Fruit fly (Drosophila melanogaster) whole organism, embryonic: ENCODE results near the gene GC.

ENCODE experiments used
- CG10565 ChIP-seq: fragments of 200-800 bp; sonication (Bioruptor generic); optimal IDR thresholded peaks from 3 replicates; lab custom pipeline; 2016; ENCODE audit warnings: missing biosample characterization, mild to moderate bottlenecking, missing genetic modification characterization
- CG11723 ChIP-seq: fragments of 200-800 bp; sonication (Bioruptor generic); optimal IDR thresholded peaks from 2 replicates; lab custom pipeline; 2017; ENCODE audit warnings: missing biosample characterization, mild to moderate bottlenecking, missing genetic modification characterization
- CG1233 ChIP-seq: fragments of 200-800 bp; sonication (Bioruptor generic); optimal IDR thresholded peaks from 4 replicates; lab custom pipeline; 2018; ENCODE audit warnings: missing biosample characterization, mild to moderate bottlenecking, missing genetic modification characterization
- CG14014 ChIP-seq: fragments of 200-800 bp; sonication (Bioruptor generic); IDR thresholded peaks from 2 replicates; pipeline ENCODE4 v1.3.6; 2022; ENCODE audit warnings: missing biosample characterization, missing genetic modification characterization
- CG15479 ChIP-seq: fragments of 200-800 bp; sonication (Bioruptor generic); optimal IDR thresholded peaks from 3 replicates; lab custom pipeline; 2019; ENCODE audit warnings: missing biosample characterization, mild to moderate bottlenecking, missing genetic modification characterization, moderate library complexity
- CG17361 ChIP-seq: fragments of 200-800 bp; sonication (Bioruptor generic); IDR thresholded peaks from 3 replicates; pipeline ENCODE4 v1.3.6; 2022; ENCODE audit warnings: missing biosample characterization, missing genetic modification characterization
- CG17612 ChIP-seq: fragments of 200-800 bp; sonication (Bioruptor generic); IDR thresholded peaks from 2 replicates; pipeline ENCODE4 v1.3.6; 2022; ENCODE audit warnings: missing biosample characterization, missing genetic modification characterization
- CG17829 ChIP-seq: fragments of 200-800 bp; optimal IDR thresholded peaks from 2 replicates; lab custom pipeline; 2019; ENCODE audit warnings: missing biosample characterization, mild to moderate bottlenecking, missing genetic modification characterization, moderate library complexity
- CG18262 ChIP-seq: fragments of 200-800 bp; optimal IDR thresholded peaks from 3 replicates; lab custom pipeline; 2019; ENCODE audit warnings: missing biosample characterization, mild to moderate bottlenecking, missing genetic modification characterization, moderate library complexity
- CG18599 ChIP-seq: fragments of 200-800 bp; sonication (Bioruptor generic); optimal IDR thresholded peaks from 3 replicates; lab custom pipeline; 2017; ENCODE audit warnings: missing biosample characterization, missing genetic modification characterization, mild to moderate bottlenecking, moderate library complexity, missing genetic modification reagents
- CG4328 ChIP-seq: fragments of 200-800 bp; sonication (Bioruptor generic); optimal IDR thresholded peaks from 3 replicates; lab custom pipeline; 2017; ENCODE audit warnings: missing biosample characterization, missing genetic modification reagents, missing genetic modification characterization
- CG4730 ChIP-seq: fragments of 200-800 bp; sonication (Bioruptor generic); IDR thresholded peaks from 2 replicates; pipeline ENCODE4 v1.3.6; 2022; ENCODE audit warnings: missing biosample characterization, missing genetic modification characterization
- CG4854 ChIP-seq: fragments of 200-800 bp; sonication (Bioruptor generic); optimal IDR thresholded peaks from 2 replicates; lab custom pipeline; 2016; ENCODE audit warnings: missing biosample characterization, missing genetic modification characterization, inconsistent platforms
- CG6254 ChIP-seq: fragments of 200-800 bp; sonication (Bioruptor generic); optimal IDR thresholded peaks from 3 replicates; lab custom pipeline; 2017; ENCODE audit warnings: mild to moderate bottlenecking, missing biosample characterization, missing genetic modification reagents, missing genetic modification characterization
- CG6813 ChIP-seq: fragments of 200-800 bp; sonication (Bioruptor generic); optimal IDR thresholded peaks from 2 replicates; lab custom pipeline; 2017; ENCODE audit warnings: missing biosample characterization, missing genetic modification characterization, mild to moderate bottlenecking, moderate library complexity, missing genetic modification reagents
- CG7271 ChIP-seq: fragments of 200-800 bp; sonication (Bioruptor generic); optimal IDR thresholded peaks from 2 replicates; lab custom pipeline; 2018; ENCODE audit warnings: missing biosample characterization, mild to moderate bottlenecking, missing genetic modification characterization, moderate library complexity
- CG8924 ChIP-seq: fragments of 200-800 bp; optimal IDR thresholded peaks from 3 replicates; lab custom pipeline; 2019; ENCODE audit warnings: missing biosample characterization, mild to moderate bottlenecking, missing genetic modification characterization, moderate library complexity
- CG9437 ChIP-seq: fragments of 200-800 bp; sonication (Bioruptor generic); optimal IDR thresholded peaks from 2 replicates; lab custom pipeline; 2018; ENCODE audit warnings: missing biosample characterization, mild to moderate bottlenecking, missing genetic modification characterization
- CG9932 ChIP-seq: fragments of 200-800 bp; sonication (Bioruptor generic); IDR thresholded peaks from 2 replicates; pipeline ENCODE4 v1.3.6; 2022; ENCODE audit warnings: missing biosample characterization, missing genetic modification characterization
- Camta ChIP-seq: fragments of 200-800 bp; sonication (Bioruptor generic); optimal IDR thresholded peaks from 2 replicates; lab custom pipeline; 2016; ENCODE audit warnings: missing biosample characterization, missing genetic modification characterization
- Dp ChIP-seq: fragments of 200-800 bp; sonication (Bioruptor generic); optimal IDR thresholded peaks from 2 replicates; lab custom pipeline; 2018; ENCODE audit warnings: missing biosample characterization, mild to moderate bottlenecking, missing genetic modification characterization, moderate library complexity
- Drgx ChIP-seq: fragments of 200-800 bp; sonication (Bioruptor generic); IDR thresholded peaks from 2 replicates; pipeline ENCODE4 v1.3.6; 2022; ENCODE audit warnings: missing biosample characterization, missing genetic modification characterization
- E2f2 ChIP-seq: fragments of 200-800 bp; sonication (Bioruptor generic); IDR thresholded peaks from 2 replicates; pipeline ENCODE4 v1.3.6; 2022; ENCODE audit warnings: missing biosample characterization, missing genetic modification characterization
- Ets65A ChIP-seq: fragments of 200-800 bp; sonication (Bioruptor generic); peaks from one replicate; lab custom pipeline; 2016; ENCODE audit warnings: missing biosample characterization, missing genetic modification characterization
- Hr3 ChIP-seq: fragments of 200-800 bp; sonication (Bioruptor generic); optimal IDR thresholded peaks from 3 replicates; lab custom pipeline; 2016; ENCODE audit warnings: missing biosample characterization, missing genetic modification characterization
- Rfx ChIP-seq: fragments of 200-800 bp; sonication (Bioruptor generic); IDR thresholded peaks from 2 replicates; pipeline ENCODE4 v1.3.6; 2022; ENCODE audit warnings: missing biosample characterization, missing genetic modification characterization
- Ssrp ChIP-seq: fragments of 200-800 bp; sonication (Bioruptor generic); optimal IDR thresholded peaks from 2 replicates; lab custom pipeline; 2018; ENCODE audit warnings: missing biosample characterization, mild to moderate bottlenecking, missing genetic modification characterization, moderate library complexity
- Xbp1 ChIP-seq: fragments of 200-800 bp; sonication (Bioruptor generic); optimal IDR thresholded peaks from 3 replicates; lab custom pipeline; 2016; ENCODE audit warnings: missing biosample characterization, mild to moderate bottlenecking, missing genetic modification characterization
- ap ChIP-seq: fragments of 200-800 bp; sonication (Bioruptor generic); IDR thresholded peaks from 2 replicates; pipeline ENCODE4 v1.3.6; 2022; ENCODE audit warnings: missing biosample characterization, missing genetic modification characterization
- btn ChIP-seq: fragments of 200-800 bp; sonication (Bioruptor generic); optimal IDR thresholded peaks from 2 replicates; lab custom pipeline; 2016; ENCODE audit warnings: missing biosample characterization, missing genetic modification characterization
- chn ChIP-seq: fragments of 200-800 bp; sonication (Bioruptor generic); optimal IDR thresholded peaks from 2 replicates; lab custom pipeline; 2016; ENCODE audit warnings: missing biosample characterization, missing genetic modification characterization
- crol ChIP-seq: fragments of 200-800 bp; sonication (Bioruptor generic); IDR thresholded peaks from 2 replicates; pipeline ENCODE4 v1.3.6; 2022; ENCODE audit warnings: missing biosample characterization, missing genetic modification characterization
- crp ChIP-seq, 2 experiments: fragments of 200-800 bp; sonication (Bioruptor generic); optimal IDR thresholded peaks; 2 replicates in 1 of 2; 3 replicates in 1 of 2; lab custom pipeline; 2017; ENCODE audit warnings: missing biosample characterization in 2 of 2, missing genetic modification characterization in 2 of 2, mild to moderate bottlenecking in 1 of 2, moderate library complexity in 1 of 2
- dmrt99B ChIP-seq: fragments of 200-800 bp; sonication (Bioruptor generic); optimal IDR thresholded peaks from 2 replicates; lab custom pipeline; 2018; ENCODE audit warnings: missing biosample characterization, mild to moderate bottlenecking, missing genetic modification characterization, moderate library complexity
- hkb ChIP-seq, 2 experiments: fragments of 200-800 bp in 1 of 2; fragments of >200 bp in 1 of 2; sonication (Bioruptor generic) in 1 of 2; IDR thresholded peaks in 1 of 2; optimal IDR thresholded peaks in 1 of 2; 2 replicates each; pipeline versions ENCODE4 v1.3.6 to Lab custom; 2017 to 2022; ENCODE audit warnings: missing biosample characterization in 1 of 2, missing genetic modification characterization in 1 of 2
- lov ChIP-seq, 2 experiments: fragments of 200-800 bp in 1 of 2; fragments of >200 bp in 1 of 2; sonication (Bioruptor generic) in 1 of 2; IDR thresholded peaks in 1 of 2; optimal IDR thresholded peaks in 1 of 2; 2 replicates in 1 of 2; 3 replicates in 1 of 2; pipeline versions ENCODE4 v1.3.6 to Lab custom; 2017 to 2022; ENCODE audit warnings: missing biosample characterization in 1 of 2, missing genetic modification characterization in 1 of 2
- mam ChIP-seq: fragments of 200-800 bp; sonication (Bioruptor generic); optimal IDR thresholded peaks from 3 replicates; lab custom pipeline; 2016; ENCODE audit warnings: missing biosample characterization, missing genetic modification characterization
- nau ChIP-seq: fragments of 200-800 bp; sonication (Bioruptor generic); optimal IDR thresholded peaks from 3 replicates; lab custom pipeline; 2017; ENCODE audit warnings: missing biosample characterization, mild to moderate bottlenecking, missing genetic modification characterization, missing genetic modification reagents
- onecut ChIP-seq: fragments of 200-800 bp; sonication (Bioruptor generic); IDR thresholded peaks from 2 replicates; pipeline ENCODE4 v1.3.6; 2022; ENCODE audit warnings: missing biosample characterization, missing genetic modification characterization
- row ChIP-seq: fragments of 200-800 bp; sonication (Bioruptor generic); IDR thresholded peaks from 3 replicates; pipeline ENCODE4 v1.3.6; 2022; ENCODE audit warnings: missing biosample characterization, missing genetic modification characterization
- run ChIP-seq: fragments of 200-800 bp; sonication (Bioruptor generic); optimal IDR thresholded peaks from 3 replicates; lab custom pipeline; 2018; ENCODE audit warnings: missing biosample characterization, mild to moderate bottlenecking, missing genetic modification characterization
- sd ChIP-seq: fragments of 200-800 bp; sonication (Bioruptor generic); optimal IDR thresholded peaks from 3 replicates; lab custom pipeline; 2018; ENCODE audit warnings: missing biosample characterization, mild to moderate bottlenecking, missing genetic modification characterization, moderate library complexity
- seq ChIP-seq: fragments of 200-800 bp; sonication (Bioruptor generic); IDR thresholded peaks from 2 replicates; pipeline ENCODE4 v1.3.6; 2022; ENCODE audit warnings: missing biosample characterization, missing genetic modification characterization
- sim ChIP-seq: fragments of 200-800 bp; sonication (Bioruptor generic); IDR thresholded peaks from 2 replicates; pipeline ENCODE4 v1.3.6; 2022; ENCODE audit warnings: missing biosample characterization, missing genetic modification characterization
- sr ChIP-seq: fragments of 200-800 bp; sonication (Bioruptor generic); IDR thresholded peaks from 3 replicates; pipeline ENCODE4 v1.3.6; 2022; ENCODE audit warnings: missing biosample characterization, missing genetic modification characterization
- stwl ChIP-seq: fragments of 200-800 bp; sonication (Bioruptor generic); optimal IDR thresholded peaks from 3 replicates; lab custom pipeline; 2018; ENCODE audit warnings: missing biosample characterization, mild to moderate bottlenecking, missing genetic modification characterization, moderate library complexity
- tll ChIP-seq, 2 experiments: fragments of 200-800 bp in 1 of 2; fragments of >200 bp in 1 of 2; sonication (Bioruptor generic) in 1 of 2; optimal IDR thresholded peaks; 2 replicates each; lab custom pipeline; 2017 to 2019; ENCODE audit warnings: missing biosample characterization in 2 of 2, missing genetic modification characterization in 2 of 2, mild to moderate bottlenecking in 1 of 2, moderate library complexity in 1 of 2
- tup ChIP-seq: fragments of 200-800 bp; sonication (Bioruptor generic); optimal IDR thresholded peaks from 2 replicates; lab custom pipeline; 2016; ENCODE audit warnings: missing biosample characterization, mild to moderate bottlenecking, missing genetic modification characterization, moderate library complexity

The GC gene

DNA sequence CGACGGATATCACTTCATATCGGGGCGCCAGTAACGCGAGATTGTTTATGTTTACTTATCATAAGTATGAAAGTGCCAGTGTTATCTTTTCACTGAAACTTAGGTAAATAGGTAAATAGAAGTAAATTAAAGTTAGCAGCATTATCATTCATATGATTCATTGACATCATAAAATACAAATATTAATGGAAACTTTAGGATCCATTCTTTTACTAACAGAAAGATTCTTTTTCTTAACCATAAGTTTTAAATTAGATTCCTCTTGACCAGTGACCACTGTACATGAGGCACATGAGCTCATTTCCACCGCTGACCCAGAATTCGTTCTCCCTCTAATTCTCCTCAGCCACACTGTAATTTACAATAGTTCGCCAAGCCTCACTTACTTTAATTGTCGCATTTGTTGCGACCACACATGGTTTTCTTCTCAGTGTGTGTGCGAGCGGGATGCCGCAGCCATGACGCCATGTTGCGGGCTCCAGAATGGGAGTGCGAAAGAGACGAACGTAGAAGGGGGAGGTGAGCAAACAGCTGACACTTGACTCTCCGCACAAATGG is 50.6 kb downstream of the GC start (continued):
- TF ChIP-seq crol (GFP tag; lab: Robert Waterston, UW) (peak; percentile 64), mam (GFP tag; lab: Kevin White, UChicago) (no peak), tup (GFP tag; lab: Kevin White, UChicago) (no peak), hkb (optimal IDR thresholded peaks at IDR 0.05; lab: Kevin White, UChicago) (no peak), hkb (GFP tag; IDR thresholded peaks at IDR 0.05; lab: Robert Waterston, UW) (peak; percentile 33; the same call in 1 of the 2 replicates), ap (GFP tag; lab: Robert Waterston, UW) (0 out of 2 replicates have a peak, but pooled peaks have one; percentile 24), Camta (GFP tag; lab: Kevin White, UChicago) (peak; percentile 33), CG11723 (no peak), chn (GFP tag; lab: Kevin White, UChicago) (no peak), seq (GFP tag; lab: Robert Waterston, UW) (0 out of 2 replicates have a peak, but pooled peaks have one; percentile 18), CG1233 (GFP tag; lab: Kevin White, UChicago) (no peak), Hr3 (GFP tag; lab: Kevin White, UChicago) (peak; percentile 12), run (tag; lab: Kevin White, UChicago) (no peak), sd (tag; lab: Kevin White, UChicago) (peak; percentile 9), stwl (tag; lab: Kevin White, UChicago) (no peak), CG9437 (peak; percentile 19), CG18599 (peak; percentile 57), CG18262 (tag; lab: Kevin White, UChicago) (peak; percentile 47), CG7271 (tag; lab: Kevin White, UChicago) (no peak), CG4328 (GFP tag; lab: Kevin White, UChicago) (peak; percentile 2), CG17829 (tag; lab: Kevin White, UChicago) (no peak), CG17612 (no peak), nau (GFP tag; lab: Kevin White, UChicago) (peak; percentile 49), CG15479 (no peak), sr (GFP tag; lab: Robert Waterston, UW) (0 out of 3 replicates have a peak, but pooled peaks have one; percentile 27), CG4730 (GFP tag; lab: Robert Waterston, UW) (no peak), Drgx (GFP tag; lab: Robert Waterston, UW) (peak; percentile 9; the same call in 1 of the 2 replicates), E2f2 (GFP tag; lab: Robert Waterston, UW) (no peak), Dp (no peak), CG14014 (GFP tag; lab: Robert Waterston, UW) (peak; percentile 34; the same call in 1 of the 2 replicates), Ssrp (tag; lab: Kevin White, UChicago) (no peak), onecut (GFP tag; lab: Robert Waterston, UW) (peak; percentile 25; the same call in 1 of the 2 replicates), Rfx (peak; percentile 49), btn (GFP tag; lab: Kevin White, UChicago) (no peak), CG6254 (no peak), CG9932 (GFP tag; lab: Robert Waterston, UW) (no peak), CG8924 (tag; lab: Kevin White, UChicago) (peak; percentile 7), CG4854 (GFP tag; lab: Kevin White, UChicago) (peak; percentile 15), sim (GFP tag; lab: Robert Waterston, UW) (peak; percentile 5; the same call in 1 of the 2 replicates), Xbp1 (GFP tag; lab: Kevin White, UChicago) (peak; percentile 1), CG10565 (GFP tag; lab: Kevin White, UChicago) (no peak), dmrt99B (peak; percentile 59), tll (GFP tag; optimal IDR thresholded peaks at IDR 0.05; lab: Kevin White, UChicago) (no peak), CG17361 (GFP tag; lab: Robert Waterston, UW) (peak; percentile 44; the same call in 2 of the 3 replicates), Ets65A (peak; percentile 96), crp (GFP tag; optimal IDR thresholded peaks at IDR 0.05; lab: Kevin White, UChicago) (peak in 1 of 2 experiments; percentile 30), row (GFP tag; lab: Robert Waterston, UW) (peak; percentile 57; the same call in 2 of the 3 replicates), lov (optimal IDR thresholded peaks at IDR 0.05; lab: Kevin White, UChicago) (no peak), lov (GFP tag; IDR thresholded peaks at IDR 0.05; lab: Robert Waterston, UW) (0 out of 3 replicates have a peak, but pooled peaks have one; percentile 57), CG6813 (GFP tag; lab: Kevin White, UChicago) (peak; percentile 65)
